Worm (Caenorhabditis elegans): Measurements from ENCODE around the gene tbc-6.

The tbc-6 gene

ce11 chrII:6891176-6891575, 43.3 kb downstream of the tbc-6 start:
- TF ChIP-seq lsy-2 (tag; optimal IDR thresholded peaks at IDR 0.05) (peak; percentile 50 to 65), tlp-1 (tag; optimal IDR thresholded peaks at IDR 0.05) (no peak), nhr-19 (GFP tag; conservative IDR thresholded peaks at IDR 0.05) (peak; percentile 96), unc-130 (tag; optimal IDR thresholded peaks at IDR 0.05) (peak; percentile 83), skn-1 (tag; optimal IDR thresholded peaks at IDR 0.05) (peak; percentile 43), elt-3 (tag; optimal IDR thresholded peaks at IDR 0.05) (peak in 1 of 6 experiments; percentile 21), snpc-4 (tag; optimal IDR thresholded peaks at IDR 0.05) (peak; percentile 7), irx-1 (tag; optimal IDR thresholded peaks at IDR 0.05) (peak; percentile 5), nhr-47 (tag; optimal IDR thresholded peaks at IDR 0.05) (peak; percentile 29), ztf-4 (tag; optimal IDR thresholded peaks at IDR 0.05) (peak; percentile 43), unc-98 (GFP tag; IDR thresholded peaks at IDR 0.05) (no peak), C16A3.4 (tag; optimal IDR thresholded peaks at IDR 0.05) (peak; percentile 70), efl-1 (optimal IDR thresholded peaks at IDR 0.05) (peak; percentile 14 to 22), efl-1 (GFP tag; optimal IDR thresholded peaks at IDR 0.05 in 1 of 2) (peak in 1 of 2 experiments; percentile 94), dpl-1 (GFP tag; optimal IDR thresholded peaks at IDR 0.05) (peak in 2 of 3 experiments; percentile 15 to 38), rnt-1 (tag; optimal IDR thresholded peaks at IDR 0.05) (peak; percentile 40), jun-1 (tag; optimal IDR thresholded peaks at IDR 0.05) (peak; percentile 60), egl-27 (tag; optimal IDR thresholded peaks at IDR 0.05) (peak in 1 of 2 experiments; percentile 39), lir-3 (tag; optimal IDR thresholded peaks at IDR 0.05; ENCODE audit: poor library complexity) (peak; percentile 29), ceh-88 (GFP tag; IDR thresholded peaks at IDR 0.05) (no peak), nhr-90 (tag; optimal IDR thresholded peaks at IDR 0.05; ENCODE audit: poor library complexity) (peak; percentile 4), xbp-1 (tag; optimal IDR thresholded peaks at IDR 0.05) (peak; percentile 14), zip-4 (GFP tag; optimal IDR thresholded peaks at IDR 0.05) (no peak), mab-9 (GFP tag; IDR thresholded peaks at IDR 0.05) (no peak), swsn-7 (tag; optimal IDR thresholded peaks at IDR 0.05) (peak; percentile 60), pag-3 (tag; optimal IDR thresholded peaks at IDR 0.05; ENCODE audit: borderline replicate concordance, insufficient read depth) (no peak), fkh-8 (tag; optimal IDR thresholded peaks at IDR 0.05) (peak; percentile 8), lin-13 (GFP tag; optimal IDR thresholded peaks at IDR 0.05) (peak; percentile 31), nhr-11 (tag; optimal IDR thresholded peaks at IDR 0.05) (no peak), pqm-1 (tag; optimal IDR thresholded peaks at IDR 0.05) (no peak), vab-15 (tag; optimal IDR thresholded peaks at IDR 0.05) (no peak), C04F5.9 (tag; optimal IDR thresholded peaks at IDR 0.05) (no peak), grh-1 (GFP tag; IDR thresholded peaks at IDR 0.05) (0 out of 2 replicates have a peak, but pooled peaks have one; percentile 9), lin-14 (GFP tag; optimal IDR thresholded peaks at IDR 0.05) (peak; percentile 88), mep-1 (tag; optimal IDR thresholded peaks at IDR 0.05) (no peak), sup-37 (GFP tag; optimal IDR thresholded peaks at IDR 0.05) (no peak), nhr-71 (tag; optimal IDR thresholded peaks at IDR 0.05) (peak; percentile 78), ceh-82 (tag; optimal IDR thresholded peaks at IDR 0.05) (no peak), nhr-20 (tag; optimal IDR thresholded peaks at IDR 0.05) (peak; percentile 81), nhr-85 (tag) (peak; percentile 87), ama-1 (optimal IDR thresholded peaks at IDR 0.05) (peak; percentile 49), dsc-1 (tag; optimal IDR thresholded peaks at IDR 0.05) (peak; percentile 7), ces-1 (GFP tag; optimal IDR thresholded peaks at IDR 0.05) (no peak), snu-23 (GFP tag; optimal IDR thresholded peaks at IDR 0.05) (peak; percentile 83), ceh-8 (GFP tag; optimal IDR thresholded peaks at IDR 0.05) (no peak), lin-35 (GFP tag; optimal IDR thresholded peaks at IDR 0.05) (peak; percentile 33 to 77), isw-1 (GFP tag; IDR thresholded peaks at IDR 0.05) (0 out of 2 replicates have a peak, but pooled peaks have one; percentile 1), mdl-1 (tag; optimal IDR thresholded peaks at IDR 0.05) (peak in 1 of 2 experiments; percentile 95), tbx-2 (tag; optimal IDR thresholded peaks at IDR 0.05) (peak; percentile 48)

All from whole organism, L1 larva.